Fruit fly (Drosophila melanogaster): ENCODE results near the gene CG12155.

Gene CG12155

dm6 chrX:7701282-7702078 lies 27.1 kb upstream of the CG12155 start (continued):
- TF ChIP-seq HLH4C (GFP tag; IDR thresholded peaks at IDR 0.05; ENCODE audit: partially characterized antibody) (no peak), bsh (GFP tag; optimal IDR thresholded peaks at IDR 0.05) (peak in 1 of 2 experiments; percentile 67), CG10565 (GFP tag; optimal IDR thresholded peaks at IDR 0.05) (no peak), CG4328 (GFP tag; optimal IDR thresholded peaks at IDR 0.05) (peak; percentile 74), en (GFP tag; optimal IDR thresholded peaks at IDR 0.05) (peak; percentile 48), CG33557 (GFP tag; optimal IDR thresholded peaks at IDR 0.05) (peak; percentile 4), wor (GFP tag; IDR thresholded peaks at IDR 0.05) (peak; percentile 29; the same call in 1 of the 2 replicates), croc (GFP tag; conservative IDR thresholded peaks at IDR 0.05) (no peak), B-H1 (GFP tag; IDR thresholded peaks at IDR 0.05) (peak; percentile 20; the same call in 1 of the 3 replicates), gcm2 (GFP tag; optimal IDR thresholded peaks at IDR 0.05) (peak; percentile 36), so (GFP tag; IDR thresholded peaks at IDR 0.05) (0 out of 3 replicates have a peak, but pooled peaks have one; percentile 49), esg (GFP tag; conservative IDR thresholded peaks at IDR 0.05) (peak; percentile 48), CG30020 (tag; optimal IDR thresholded peaks at IDR 0.05) (no peak), chinmo (GFP tag; IDR thresholded peaks at IDR 0.05; ENCODE audit: partially characterized antibody) (peak; percentile 82; the same call in 3 of the 4 replicates), CG11093 (GFP tag; IDR thresholded peaks at IDR 0.05) (peak; percentile 54; the same call in 1 of the 3 replicates), vvl (GFP tag; IDR thresholded peaks at IDR 0.05) (peak; percentile 69), NK7.1 (GFP tag; optimal IDR thresholded peaks at IDR 0.05) (no peak), Gsc (GFP tag; IDR thresholded peaks at IDR 0.05) (no peak), CG17361 (GFP tag; IDR thresholded peaks at IDR 0.05) (peak; percentile 82), Dip2 (GFP tag; IDR thresholded peaks at IDR 0.05) (no peak), usp (GFP tag; optimal IDR thresholded peaks at IDR 0.05) (no peak), gcm (GFP tag; optimal IDR thresholded peaks at IDR 0.05) (peak; percentile 57), NFAT (GFP tag; IDR thresholded peaks at IDR 0.05) (peak; percentile 65), H15 (GFP tag; IDR thresholded peaks at IDR 0.05) (0 out of 3 replicates have a peak, but pooled peaks have one; percentile 46), CG7745 (tag; optimal IDR thresholded peaks at IDR 0.05) (no peak), Side (GFP tag; optimal IDR thresholded peaks at IDR 0.05) (peak; percentile 21), CG10959 (GFP tag; IDR thresholded peaks at IDR 0.05) (no peak), Hsf (GFP tag; optimal IDR thresholded peaks at IDR 0.05) (peak; percentile 58), Opbp (GFP tag; IDR thresholded peaks at IDR 0.05; ENCODE audit: partially characterized antibody) (no peak), gem (tag; optimal IDR thresholded peaks at IDR 0.05) (peak; percentile 94), CG11247 (GFP tag; IDR thresholded peaks at IDR 0.05) (peak; percentile 58; the same call in 1 of the 2 replicates), CG5180 (GFP tag; optimal IDR thresholded peaks at IDR 0.05) (peak; percentile 61), p53 (GFP tag; optimal IDR thresholded peaks at IDR 0.05) (no peak), D19A (tag; optimal IDR thresholded peaks at IDR 0.05) (peak; percentile 72), lab (GFP tag; optimal IDR thresholded peaks at IDR 0.05) (peak; percentile 88), CG10462 (GFP tag; optimal IDR thresholded peaks at IDR 0.05) (no peak), Dll (GFP tag; IDR thresholded peaks at IDR 0.05; ENCODE audit: partially characterized antibody) (no peak), CG43689 (GFP tag; IDR thresholded peaks at IDR 0.05) (no peak), ro (GFP tag; IDR thresholded peaks at IDR 0.05) (no peak), btn (GFP tag; optimal IDR thresholded peaks at IDR 0.05) (no peak), z (GFP tag; IDR thresholded peaks at IDR 0.05) (no peak), CG2678 (tag; optimal IDR thresholded peaks at IDR 0.05) (peak; percentile 86), CG2875 (GFP tag; optimal IDR thresholded peaks at IDR 0.05) (no peak), run (tag; optimal IDR thresholded peaks at IDR 0.05) (peak; percentile 32), cas (GFP tag; IDR thresholded peaks at IDR 0.05) (no peak; the same call in 1 of the 2 replicates), scrt (GFP tag; optimal IDR thresholded peaks at IDR 0.05) (peak; percentile 76), CG3281 (GFP tag; optimal IDR thresholded peaks at IDR 0.05) (peak; percentile 88), CG1233 (GFP tag; optimal IDR thresholded peaks at IDR 0.05) (peak; percentile 67), CG13287 (GFP tag; IDR thresholded peaks at IDR 0.05; ENCODE audit: partially characterized antibody) (no peak)

Data from whole organism, embryonic.